Fruit fly (Drosophila melanogaster) S2 (cell line): ENCODE data around the gene CG3355.
A peak's percentile ranks its signal among the peaks of the same experiment; 100 is the strongest.

Source experiments
- CG8478 ChIP-seq: fragments of >200 bp; optimal IDR thresholded peaks from 2 replicates; lab custom pipeline; 2018
- CTCF ChIP-seq, 2 experiments: fragments of >200 bp; optimal IDR thresholded peaks; 2 replicates each; lab custom pipeline; 2018

The CG3355 gene

DNA sequence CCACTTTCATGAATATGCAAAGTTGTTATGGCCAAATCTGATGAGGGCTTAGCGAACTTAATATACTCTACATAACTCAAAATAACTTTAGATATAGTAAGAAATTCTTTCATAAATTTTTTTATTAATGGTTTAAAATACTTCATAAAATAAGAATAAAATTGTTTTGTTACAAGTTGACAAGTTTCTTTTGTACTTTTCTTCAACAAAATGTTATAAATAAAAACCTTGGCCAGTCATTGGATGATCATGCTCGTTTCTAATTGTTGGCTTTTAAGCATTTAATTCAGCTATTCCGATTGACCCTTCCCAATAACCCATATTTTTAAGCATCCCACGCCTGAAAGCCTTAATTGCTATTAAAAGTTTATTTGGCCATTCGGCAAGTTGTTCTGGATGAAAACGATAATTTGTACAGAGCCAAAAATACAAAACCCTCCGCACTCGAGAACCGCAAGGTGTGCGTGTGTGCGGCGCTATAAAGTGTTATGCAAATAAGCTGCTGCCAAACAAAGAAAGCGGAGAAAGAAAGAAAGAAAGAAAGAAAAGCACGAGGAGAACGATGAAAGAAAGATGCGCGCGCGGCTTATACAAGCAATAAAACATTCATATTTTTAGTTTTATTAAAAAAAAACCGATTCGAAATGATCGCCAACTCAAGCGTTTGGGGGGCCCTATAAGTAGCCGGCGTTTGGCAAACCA, at the start of gene CG3355:
Gene CG3355, plus strand, starts transcription at position 652 of the 702 bp plus-strand sequence.
- TF ChIP-seq CTCF (optimal IDR thresholded peaks at IDR 0.05; lab: Kevin White, UChicago), result no peak
- TF ChIP-seq CG8478 (lab: Kevin White, UChicago), result no peak

dm6 chr2L:4614140-4614642, 37.0 kb upstream of the CG3355 start, which contains the start of gene dpy:
dpy (minus strand) TSS chr2L:4614300.
- TF ChIP-seq CG8478 (lab: Kevin White, UChicago), result no peak
- TF ChIP-seq CTCF (optimal IDR thresholded peaks at IDR 0.05; lab: Kevin White, UChicago), result no peak

dm6 chr2L:4619172-4619571, 32.0 kb upstream of the CG3355 start:
- no peak for TF ChIP-seq CTCF (optimal IDR thresholded peaks at IDR 0.05; lab: Kevin White, UChicago)
- TF ChIP-seq CG8478 (lab: Kevin White, UChicago), result no peak

dm6 chr2L:4621926-4622325, 29.3 kb upstream of the CG3355 start:
- TF ChIP-seq CTCF (optimal IDR thresholded peaks at IDR 0.05; lab: Kevin White, UChicago) (no peak), CG8478 (lab: Kevin White, UChicago) (no peak)

DNA sequence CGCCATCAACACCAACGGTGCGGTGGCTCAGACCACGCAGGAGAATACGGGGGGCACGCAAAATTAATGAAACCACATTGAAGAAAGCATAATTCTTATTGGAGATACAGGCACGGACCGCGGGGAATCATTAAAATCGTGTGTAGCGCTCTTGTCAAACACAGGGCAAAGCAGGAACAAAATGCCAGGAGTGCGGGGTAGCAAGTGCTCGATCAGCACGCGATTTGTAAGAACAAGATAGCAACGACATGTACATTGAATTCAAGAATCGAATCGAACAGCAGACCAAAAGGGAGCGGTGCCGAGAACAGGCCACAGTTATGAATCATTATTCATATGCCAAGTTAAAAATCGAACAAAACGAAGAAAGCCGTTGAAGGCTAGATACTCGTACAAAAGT, 24.2 kb upstream of the CG3355 start:
- no peak for TF ChIP-seq CG8478 (lab: Kevin White, UChicago)
- TF ChIP-seq CTCF (optimal IDR thresholded peaks at IDR 0.05; lab: Kevin White, UChicago), result no peak

- no peak for TF ChIP-seq CTCF (optimal IDR thresholded peaks at IDR 0.05; lab: Kevin White, UChicago)
- no peak for TF ChIP-seq CG8478 (lab: Kevin White, UChicago)
Measured at dm6 chr2L:4632997-4633396, 18.2 kb upstream of the CG3355 start.

- TF ChIP-seq CTCF (optimal IDR thresholded peaks at IDR 0.05; lab: Kevin White, UChicago), result no peak
Measured at dm6 chr2L:4635376-4635775, 15.8 kb upstream of the CG3355 start.

dm6 chr2L:4640996-4641395, 10.2 kb upstream of the CG3355 start, which contains the start of gene BG642163:
BG642163 (plus strand) TSS chr2L:4641296.
- TF ChIP-seq CG8478 (lab: Kevin White, UChicago) (no peak), CTCF (optimal IDR thresholded peaks at IDR 0.05; lab: Kevin White, UChicago) (no peak)

dm6 chr2L:4642672-4643071, 8.5 kb upstream of the CG3355 start, which contains the start of gene CG15635:
CG15635 (plus strand) TSS chr2L:4642972.
- no peak for TF ChIP-seq CG8478 (lab: Kevin White, UChicago)
- no peak for TF ChIP-seq CTCF (optimal IDR thresholded peaks at IDR 0.05; lab: Kevin White, UChicago)

dm6 chr2L:4646751-4647150, 4.5 kb upstream of the CG3355 start, which contains the start of gene CG43798:
CG43798 (plus strand) TSS chr2L:4647051.
- no peak for TF ChIP-seq CTCF (optimal IDR thresholded peaks at IDR 0.05; lab: Kevin White, UChicago)
- TF ChIP-seq CG8478 (lab: Kevin White, UChicago), result no peak

DNA sequence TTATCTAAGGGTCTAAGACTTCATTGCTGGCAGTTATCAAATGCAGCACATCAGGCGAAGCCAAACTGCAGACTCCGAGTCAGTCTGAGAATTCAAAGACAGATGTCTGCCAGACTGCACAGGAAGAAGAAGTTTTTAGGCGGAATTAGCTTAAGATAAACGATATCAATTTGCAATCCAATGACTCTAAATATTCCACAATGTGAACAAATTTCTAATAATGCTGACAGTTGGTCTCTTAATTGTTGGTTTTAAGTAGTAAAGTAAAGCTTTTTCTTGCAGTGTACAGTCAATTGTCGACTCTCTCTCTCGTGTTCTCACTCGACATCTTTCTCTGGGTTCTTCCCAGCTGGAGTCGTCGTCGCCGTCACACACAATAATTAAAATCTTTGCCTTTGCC, 2.4 kb upstream of the CG3355 start:
- TF ChIP-seq CG8478 (lab: Kevin White, UChicago) (no peak), CTCF (optimal IDR thresholded peaks at IDR 0.05; lab: Kevin White, UChicago) (no peak)

DNA sequence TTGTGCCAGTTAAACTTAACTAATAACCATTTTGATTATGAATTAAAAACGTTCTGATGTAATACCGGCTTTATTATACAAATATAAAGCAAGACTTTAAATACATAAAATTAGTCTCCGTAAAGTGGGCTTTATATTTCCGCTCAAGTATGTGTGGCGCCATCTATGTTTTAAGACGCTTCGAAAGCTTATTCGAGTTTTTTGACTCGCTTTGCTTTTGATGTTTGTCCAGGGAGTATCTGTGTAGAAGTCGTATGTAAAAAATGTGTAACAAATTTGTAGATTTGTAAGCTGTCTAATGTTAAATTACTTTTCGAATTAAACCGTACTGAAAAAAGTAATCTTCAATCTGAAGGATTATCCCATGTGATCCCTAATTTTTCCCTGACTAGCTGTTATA, 9.7 kb downstream of the CG3355 start:
- TF ChIP-seq CG8478 (lab: Kevin White, UChicago), result no peak
- peak; percentile 54 to 76 for TF ChIP-seq CTCF (optimal IDR thresholded peaks at IDR 0.05; lab: Kevin White, UChicago)

DNA sequence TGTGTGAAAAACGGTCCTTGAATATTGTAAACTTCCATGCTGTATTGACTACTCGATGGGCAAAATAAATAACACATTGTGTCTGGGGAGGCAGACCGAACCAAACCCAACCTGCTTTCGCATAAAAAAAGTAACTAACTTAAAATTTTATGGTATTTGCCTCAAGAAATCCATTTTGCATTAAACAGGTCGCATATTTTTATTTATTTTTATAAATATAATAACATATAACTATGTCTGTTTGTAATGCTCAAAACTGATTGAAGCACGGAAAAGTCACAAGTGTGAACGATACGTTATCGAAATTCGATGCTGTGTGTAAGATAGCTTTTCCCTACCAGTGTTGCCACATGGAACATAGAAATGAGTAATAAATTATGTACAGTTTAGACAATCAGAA, 31.2 kb downstream of the CG3355 start, which contains the start of gene CG11929:
Gene CG11929, plus strand, starts transcription at position 301 of the 400 bp plus-strand sequence.
- TF ChIP-seq CTCF (optimal IDR thresholded peaks at IDR 0.05; lab: Kevin White, UChicago), result no peak
- TF ChIP-seq CG8478 (lab: Kevin White, UChicago), result no peak

dm6 chr2L:4684361-4684760, 33.2 kb downstream of the CG3355 start, which contains the start of gene Elba1:
Elba1 (minus strand) TSS chr2L:4684461.
- TF ChIP-seq CTCF (optimal IDR thresholded peaks at IDR 0.05; lab: Kevin White, UChicago), result no peak
- no peak for TF ChIP-seq CG8478 (lab: Kevin White, UChicago)

dm6 chr2L:4687211-4687610, 36.0 kb downstream of the CG3355 start, which contains the start of gene Elba3:
Elba3 (plus strand) TSS chr2L:4687511.
- TF ChIP-seq CG8478 (lab: Kevin White, UChicago), result no peak
- no peak for TF ChIP-seq CTCF (optimal IDR thresholded peaks at IDR 0.05; lab: Kevin White, UChicago)
